Fruit fly (Drosophila melanogaster) whole organism, embryonic: ENCODE data around the gene CG5235.
A peak's percentile ranks its signal among the peaks of the same experiment; 100 is the strongest.

Source experiments
- Ada2b ChIP-seq: fragments of 200-800 bp; sonication (Bioruptor generic); IDR thresholded peaks from 2 replicates; pipeline ENCODE4 v1.3.6; 2022; ENCODE audit warnings: missing biosample characterization, missing genetic modification characterization
- CG10321 ChIP-seq: fragments of 200-800 bp; sonication (Bioruptor generic); IDR thresholded peaks from 2 replicates; pipeline ENCODE4 v1.3.6; 2022; ENCODE audit warnings: missing biosample characterization, missing genetic modification characterization
- CG12104 ChIP-seq: fragments of 200-800 bp; sonication (Bioruptor generic); optimal IDR thresholded peaks from 3 replicates; lab custom pipeline; 2016; ENCODE audit warnings: missing biosample characterization, missing genetic modification characterization
- CG12769 ChIP-seq: fragments of 200-800 bp; sonication (Bioruptor generic); optimal IDR thresholded peaks from 2 replicates; lab custom pipeline; 2019; ENCODE audit warnings: missing biosample characterization, mild to moderate bottlenecking, missing genetic modification characterization, moderate library complexity
- CG14860 ChIP-seq: fragments of 200-800 bp; sonication (Bioruptor generic); IDR thresholded peaks from 3 replicates; pipeline ENCODE4 v1.3.6; 2022; ENCODE audit warnings: missing biosample characterization, missing genetic modification characterization; ENCODE audit not compliant: partially characterized antibody
- CG1602 ChIP-seq: fragments of 200-800 bp; sonication (Bioruptor generic); optimal IDR thresholded peaks from 3 replicates; lab custom pipeline; 2016; ENCODE audit warnings: missing biosample characterization, missing genetic modification characterization
- CG16863 ChIP-seq: fragments of 200-800 bp; sonication (Bioruptor generic); optimal IDR thresholded peaks from 3 replicates; lab custom pipeline; 2016; ENCODE audit warnings: missing biosample characterization, missing genetic modification characterization
- CG1832 ChIP-seq: fragments of 200-800 bp; sonication (Bioruptor generic); optimal IDR thresholded peaks from 2 replicates; lab custom pipeline; 2017; ENCODE audit warnings: missing biosample characterization, mild to moderate bottlenecking, missing genetic modification characterization, inconsistent platforms
- CG3065 ChIP-seq: fragments of 200-800 bp; sonication (Bioruptor generic); optimal IDR thresholded peaks from 2 replicates; lab custom pipeline; 2016; ENCODE audit warnings: missing biosample characterization, missing genetic modification characterization
- CG31224 ChIP-seq: fragments of 200-800 bp; sonication (Bioruptor generic); IDR thresholded peaks from 2 replicates; pipeline ENCODE4 v1.3.6; 2022; ENCODE audit warnings: missing biosample characterization, missing genetic modification characterization
- CG31388 ChIP-seq: fragments of 200-800 bp; sonication (Bioruptor generic); optimal IDR thresholded peaks from 2 replicates; lab custom pipeline; 2016; ENCODE audit warnings: missing biosample characterization, missing genetic modification characterization
- CG32772 ChIP-seq: fragments of 200-800 bp; sonication (Bioruptor generic); IDR thresholded peaks from 2 replicates; pipeline ENCODE4 v1.3.6; 2022; ENCODE audit warnings: missing biosample characterization, missing genetic modification characterization
- CG4617 ChIP-seq: fragments of 200-800 bp; sonication (Bioruptor generic); optimal IDR thresholded peaks from 3 replicates; lab custom pipeline; 2016; ENCODE audit warnings: missing biosample characterization, missing genetic modification characterization, borderline replicate concordance
- CG4854 ChIP-seq: fragments of 200-800 bp; sonication (Bioruptor generic); optimal IDR thresholded peaks from 2 replicates; lab custom pipeline; 2016; ENCODE audit warnings: missing biosample characterization, missing genetic modification characterization, inconsistent platforms
- CG6272 ChIP-seq: fragments of 200-800 bp; sonication (Bioruptor generic); IDR thresholded peaks from 2 replicates; pipeline ENCODE4 v1.3.6; 2022; ENCODE audit warnings: missing biosample characterization, missing genetic modification characterization
- CG6765 ChIP-seq: fragments of 200-800 bp; sonication (Bioruptor generic); optimal IDR thresholded peaks from 3 replicates; lab custom pipeline; 2017; ENCODE audit warnings: missing biosample characterization, mild to moderate bottlenecking, missing genetic modification characterization
- CG7786 ChIP-seq: fragments of 200-800 bp; sonication (Bioruptor generic); optimal IDR thresholded peaks from 2 replicates; lab custom pipeline; 2016; ENCODE audit warnings: missing biosample characterization, missing genetic modification characterization
- CG7987 ChIP-seq: fragments of 200-800 bp; sonication (Bioruptor generic); optimal IDR thresholded peaks from 2 replicates; lab custom pipeline; 2018; ENCODE audit warnings: missing biosample characterization, mild to moderate bottlenecking, missing genetic modification characterization, moderate library complexity
- CG8290 ChIP-seq, 3 experiments: fragments of 200-800 bp; sonication (Bioruptor generic); optimal IDR thresholded peaks; 2 replicates each; lab custom pipeline; 2016 to 2019; ENCODE audit warnings: missing biosample characterization in 3 of 3, missing genetic modification characterization in 3 of 3, mild to moderate bottlenecking in 2 of 3, moderate library complexity in 1 of 3
- Dbx ChIP-seq: fragments of 200-800 bp; sonication (Bioruptor generic); IDR thresholded peaks from 3 replicates; pipeline ENCODE4 v1.3.6; 2022; ENCODE audit warnings: missing biosample characterization, missing genetic modification characterization
- E2f2 ChIP-seq: fragments of 200-800 bp; sonication (Bioruptor generic); IDR thresholded peaks from 2 replicates; pipeline ENCODE4 v1.3.6; 2022; ENCODE audit warnings: missing biosample characterization, missing genetic modification characterization
- Ets65A ChIP-seq: fragments of 200-800 bp; sonication (Bioruptor generic); peaks from one replicate; lab custom pipeline; 2016; ENCODE audit warnings: missing biosample characterization, missing genetic modification characterization
- Gsc ChIP-seq: fragments of 200-800 bp; sonication (Bioruptor generic); IDR thresholded peaks from 2 replicates; pipeline ENCODE4 v1.3.6; 2022; ENCODE audit warnings: missing biosample characterization, missing genetic modification characterization
- HLHmδ ChIP-seq: fragments of 200-800 bp; sonication (Bioruptor generic); optimal IDR thresholded peaks from 2 replicates; lab custom pipeline; 2018; ENCODE audit warnings: missing biosample characterization, mild to moderate bottlenecking, missing genetic modification characterization, moderate library complexity
- Hr39 ChIP-seq: fragments of >200 bp; optimal IDR thresholded peaks from 2 replicates; lab custom pipeline; 2017
- MBD-R2 ChIP-seq: fragments of 200-800 bp; sonication (Bioruptor generic); IDR thresholded peaks from 2 replicates; pipeline ENCODE4 v1.3.6; 2022; ENCODE audit warnings: missing biosample characterization, missing genetic modification characterization
- Nf-YA ChIP-seq: fragments of 200-800 bp; sonication (Bioruptor generic); IDR thresholded peaks from 2 replicates; pipeline ENCODE4 v1.3.6; 2022; ENCODE audit warnings: missing biosample characterization, missing genetic modification characterization
- Nf-YC ChIP-seq: fragments of 200-800 bp; optimal IDR thresholded peaks from 3 replicates; lab custom pipeline; 2019; ENCODE audit warnings: missing biosample characterization, mild to moderate bottlenecking, missing genetic modification characterization, moderate library complexity
- Optix ChIP-seq: fragments of 200-800 bp; sonication (Bioruptor generic); IDR thresholded peaks from 3 replicates; pipeline ENCODE4 v1.3.6; 2022; ENCODE audit warnings: missing biosample characterization, missing genetic modification characterization
- Trl ChIP-seq, 3 experiments: fragments of >200 bp in 2 of 3; fragments of 200-800 bp in 1 of 3; sonication (Bioruptor generic) in 1 of 3; optimal IDR thresholded peaks; 2 replicates in 1 of 3; 3 replicates in 2 of 3; lab custom pipeline; 2016 to 2017; ENCODE audit warnings: missing biosample characterization in 1 of 3, missing genetic modification characterization in 1 of 3
- abd-A ChIP-seq: fragments of 200-800 bp; sonication (Bioruptor generic); optimal IDR thresholded peaks from 3 replicates; lab custom pipeline; 2019; ENCODE audit warnings: missing biosample characterization, mild to moderate bottlenecking, missing genetic modification characterization, moderate library complexity
- en ChIP-seq: fragments of 200-800 bp; sonication (Bioruptor generic); optimal IDR thresholded peaks from 2 replicates; lab custom pipeline; 2016; ENCODE audit warnings: missing biosample characterization, missing genetic modification characterization
- ind ChIP-seq: fragments of 200-800 bp; sonication (Bioruptor generic); optimal IDR thresholded peaks from 3 replicates; lab custom pipeline; 2016; ENCODE audit warnings: missing biosample characterization, missing genetic modification characterization
- nerfin-1 ChIP-seq: fragments of 200-800 bp; sonication (Bioruptor generic); optimal IDR thresholded peaks from 3 replicates; lab custom pipeline; 2019; ENCODE audit warnings: missing biosample characterization, mild to moderate bottlenecking, missing genetic modification characterization, moderate library complexity
- odd ChIP-seq: fragments of 200-800 bp; sonication (Bioruptor generic); optimal IDR thresholded peaks from 2 replicates; lab custom pipeline; 2017; ENCODE audit warnings: missing biosample characterization, mild to moderate bottlenecking, missing genetic modification characterization
- onecut ChIP-seq: fragments of 200-800 bp; sonication (Bioruptor generic); IDR thresholded peaks from 2 replicates; pipeline ENCODE4 v1.3.6; 2022; ENCODE audit warnings: missing biosample characterization, missing genetic modification characterization
- pan ChIP-seq, 4 experiments: fragments of >200 bp in 3 of 4; fragments of 200-800 bp in 1 of 4; sonication (Bioruptor generic) in 1 of 4; optimal IDR thresholded peaks in 3 of 4; IDR thresholded peaks in 1 of 4; 2 replicates each; pipeline versions ENCODE4 v1.3.6 to Lab custom; 2017 to 2022; ENCODE audit warnings: missing biosample characterization in 2 of 4, missing genetic modification characterization in 2 of 4, mixed read lengths in 1 of 4
- rib ChIP-seq: fragments of 200-800 bp; sonication (Bioruptor generic); IDR thresholded peaks from 2 replicates; pipeline ENCODE4 v1.3.6; 2022; ENCODE audit warnings: missing biosample characterization, missing genetic modification characterization
- sc ChIP-seq, 3 experiments: fragments of >200 bp in 2 of 3; fragments of 200-800 bp in 1 of 3; sonication (Bioruptor generic) in 1 of 3; optimal IDR thresholded peaks; 2 replicates in 2 of 3; 3 replicates in 1 of 3; lab custom pipeline; 2017; ENCODE audit warnings: mild to moderate bottlenecking in 1 of 3, missing biosample characterization in 1 of 3, missing genetic modification characterization in 1 of 3, missing genetic modification reagents in 1 of 3
- scrt ChIP-seq: fragments of 200-800 bp; sonication (Bioruptor generic); optimal IDR thresholded peaks from 2 replicates; lab custom pipeline; 2018; ENCODE audit warnings: missing biosample characterization, mild to moderate bottlenecking, missing genetic modification characterization, moderate library complexity
- sisA ChIP-seq: fragments of 200-800 bp; sonication (Bioruptor generic); IDR thresholded peaks from 2 replicates; pipeline ENCODE4 v1.3.6; 2022; ENCODE audit warnings: missing biosample characterization, missing genetic modification characterization
- slbo ChIP-seq: fragments of 200-800 bp; sonication (Bioruptor generic); IDR thresholded peaks from 2 replicates; pipeline ENCODE4 v1.3.6; 2022; ENCODE audit warnings: missing biosample characterization, missing genetic modification characterization
- slp2 ChIP-seq: fragments of 200-800 bp; sonication (Bioruptor generic); optimal IDR thresholded peaks from 2 replicates; lab custom pipeline; 2016; ENCODE audit warnings: missing biosample characterization, missing genetic modification characterization
- so ChIP-seq: fragments of 200-800 bp; sonication (Bioruptor generic); IDR thresholded peaks from 3 replicates; pipeline ENCODE4 v1.3.6; 2022; ENCODE audit warnings: missing biosample characterization, missing genetic modification characterization
- ssp ChIP-seq: fragments of 200-800 bp; sonication (Bioruptor generic); IDR thresholded peaks from 2 replicates; pipeline ENCODE4 v1.3.6; 2022; ENCODE audit warnings: missing biosample characterization, missing genetic modification characterization
- stwl ChIP-seq: fragments of 200-800 bp; sonication (Bioruptor generic); optimal IDR thresholded peaks from 3 replicates; lab custom pipeline; 2018; ENCODE audit warnings: missing biosample characterization, mild to moderate bottlenecking, missing genetic modification characterization, moderate library complexity
- unpg ChIP-seq: fragments of 200-800 bp; sonication (Bioruptor generic); optimal IDR thresholded peaks from 3 replicates; lab custom pipeline; 2018; ENCODE audit warnings: missing biosample characterization, mild to moderate bottlenecking, missing genetic modification characterization, moderate library complexity
- yki ChIP-seq: fragments of >200 bp; optimal IDR thresholded peaks from 3 replicates; lab custom pipeline; 2018
- zen ChIP-seq: fragments of 200-800 bp; sonication (Bioruptor generic); optimal IDR thresholded peaks from 3 replicates; lab custom pipeline; 2018; ENCODE audit warnings: missing biosample characterization, mild to moderate bottlenecking, missing genetic modification characterization, moderate library complexity
- zen2 ChIP-seq: fragments of 200-800 bp; sonication (Bioruptor generic); IDR thresholded peaks from 3 replicates; pipeline ENCODE4 v1.3.6; 2022; ENCODE audit warnings: missing biosample characterization, missing genetic modification characterization; ENCODE audit not compliant: partially characterized antibody
- zfh2 ChIP-seq: fragments of 200-800 bp; sonication (Bioruptor generic); optimal IDR thresholded peaks from 2 replicates; lab custom pipeline; 2016; ENCODE audit warnings: missing biosample characterization, missing genetic modification characterization

Gene CG5235

DNA sequence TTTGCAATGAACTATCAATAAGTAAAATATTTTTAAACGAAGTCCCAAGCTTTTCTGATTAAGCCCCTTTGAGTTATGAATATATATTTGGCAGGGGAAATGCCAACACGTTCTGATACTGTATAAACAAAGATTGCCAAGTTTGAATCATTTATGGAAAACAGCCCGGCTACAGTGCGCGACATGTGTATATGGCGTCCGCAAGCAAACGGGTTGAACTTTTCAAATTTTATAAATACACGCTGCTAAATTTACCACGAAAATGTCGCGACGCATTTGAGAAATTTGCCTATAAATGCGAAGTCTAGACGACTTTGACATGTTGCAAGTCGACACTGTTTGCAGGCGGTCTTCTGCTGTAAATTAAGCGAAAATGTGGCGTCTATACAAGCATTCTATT is 42.1 kb downstream of the CG5235 start (continued):
- TF ChIP-seq pan (optimal IDR thresholded peaks at IDR 0.05; lab: Kevin White, UChicago) (no peak), pan (GFP tag; optimal IDR thresholded peaks at IDR 0.05 in 1 of 2, IDR thresholded peaks at IDR 0.05 in 1 of 2) (peak in 1 of 2 experiments; percentile 56), so (GFP tag; lab: Robert Waterston, UW) (peak; percentile 84; the same call in 2 of the 3 replicates), CG32772 (GFP tag; lab: Robert Waterston, UW) (no peak), CG14860 (GFP tag; lab: Robert Waterston, UW) (no peak), CG12769 (tag; lab: Kevin White, UChicago) (peak; percentile 72), stwl (tag; lab: Kevin White, UChicago) (no peak), ind (GFP tag; lab: Kevin White, UChicago) (peak; percentile 56), CG1602 (no peak), zfh2 (GFP tag; lab: Kevin White, UChicago) (peak; percentile 57), odd (GFP tag; lab: Kevin White, UChicago) (no peak), Hr39 (lab: Kevin White, UChicago) (no peak), CG31224 (0 out of 2 replicates have a peak, but pooled peaks have one; percentile 30), CG31388 (GFP tag; lab: Kevin White, UChicago) (no peak), CG4617 (GFP tag; lab: Kevin White, UChicago) (no peak), Optix (GFP tag; lab: Robert Waterston, UW) (no peak), CG4854 (GFP tag; lab: Kevin White, UChicago) (no peak), ssp (GFP tag; lab: Robert Waterston, UW) (no peak), en (GFP tag; lab: Kevin White, UChicago) (no peak), scrt (peak; percentile 36), E2f2 (GFP tag; lab: Robert Waterston, UW) (peak; percentile 36; the same call in 1 of the 2 replicates), CG7786 (GFP tag; lab: Kevin White, UChicago) (peak; percentile 66), Nf-YC (tag; lab: Kevin White, UChicago) (peak; percentile 44), Ada2b (GFP tag; lab: Robert Waterston, UW) (peak; percentile 47), CG8290 (GFP tag; optimal IDR thresholded peaks at IDR 0.05; lab: Kevin White, UChicago) (no peak), CG8290 (tag; optimal IDR thresholded peaks at IDR 0.05; lab: Kevin White, UChicago) (peak in 1 of 2 experiments; percentile 72), slbo (GFP tag; lab: Robert Waterston, UW) (peak; percentile 77), rib (GFP tag; lab: Robert Waterston, UW) (no peak), CG6272 (no peak), Ets65A (GFP tag; lab: Kevin White, UChicago) (no peak), slp2 (GFP tag; lab: Kevin White, UChicago) (no peak), Nf-YA (no peak), unpg (GFP tag; lab: Kevin White, UChicago) (peak; percentile 54), zen2 (GFP tag; lab: Robert Waterston, UW) (no peak), sisA (GFP tag; lab: Robert Waterston, UW) (no peak), CG6765 (GFP tag; lab: Kevin White, UChicago) (no peak)

DNA sequence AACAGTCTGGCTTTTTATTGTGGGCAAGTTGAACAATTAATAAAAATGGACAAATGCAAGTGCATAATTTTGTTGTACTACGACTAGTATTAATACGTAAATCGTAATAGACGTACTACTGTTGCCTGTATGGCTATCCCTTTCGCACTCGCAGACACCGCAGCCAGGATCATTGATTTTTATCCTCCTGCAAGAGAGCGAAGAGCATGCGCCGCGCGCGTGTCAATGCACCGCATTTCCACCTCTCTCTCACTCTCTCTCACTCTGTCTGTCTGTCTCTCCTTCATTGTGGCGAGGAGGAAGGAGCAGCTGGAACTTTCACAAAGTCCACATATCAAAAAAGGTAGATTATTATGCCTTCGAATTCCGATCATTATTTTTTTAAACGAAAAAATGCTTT is 43.1 kb downstream of the CG5235 start:
- TF ChIP-seq Gsc (no peak), CG1832 (GFP tag; lab: Kevin White, UChicago) (peak; percentile 59), CG12104 (GFP tag; lab: Kevin White, UChicago) (no peak), onecut (GFP tag; lab: Robert Waterston, UW) (peak; percentile 98), sc (optimal IDR thresholded peaks at IDR 0.05; lab: Kevin White, UChicago) (no peak), sc (GFP tag; optimal IDR thresholded peaks at IDR 0.05; lab: Kevin White, UChicago) (no peak), CG10321 (GFP tag; lab: Robert Waterston, UW) (peak; percentile 58), zen (tag; lab: Kevin White, UChicago) (peak; percentile 10), Trl (optimal IDR thresholded peaks at IDR 0.05; lab: Kevin White, UChicago) (peak; percentile 67 to 82), Trl (GFP tag; optimal IDR thresholded peaks at IDR 0.05; lab: Kevin White, UChicago) (no peak), CG7987 (GFP tag; lab: Kevin White, UChicago) (peak; percentile 60), yki (lab: Kevin White, UChicago) (peak; percentile 53), CG3065 (GFP tag; lab: Kevin White, UChicago) (no peak), HLHmδ (GFP tag; lab: Kevin White, UChicago) (peak; percentile 67), nerfin-1 (tag; lab: Kevin White, UChicago) (peak; percentile 7), Dbx (GFP tag; lab: Robert Waterston, UW) (no peak), CG16863 (no peak), MBD-R2 (0 out of 2 replicates have a peak, but pooled peaks have one; percentile 11), abd-A (tag; lab: Kevin White, UChicago) (peak; percentile 27)
